Worm (Caenorhabditis elegans) whole organism, L4/young adult: ENCODE measurements around the gene srx-64.

Source experiments
- W03F9.2 ChIP-seq: fragments of 150-350 bp; optimal IDR thresholded peaks from 2 replicates; lab custom pipeline; 2014; ENCODE audit warnings: missing biosample characterization, missing genetic modification characterization
- him-1 ChIP-seq: sonication (generic microtip); optimal IDR thresholded peaks from 2 replicates; lab custom pipeline; 2016; ENCODE audit warnings: missing genotype, missing genetic modification reagents, missing genetic modification characterization, missing compliant biosample characterization

- no peak for TF ChIP-seq him-1
- TF ChIP-seq W03F9.2 = no peak
These were observed 28.4 kb downstream of the srx-64 start, which contains the start of gene cyp-34A5 for ce11 chrV:3957608-3958007.
